Worm (Caenorhabditis elegans) whole organism, L1 larva: ENCODE results near the gene C56E6.2.

Source experiments
- ceh-8 ChIP-seq: fragments of 200-800 bp; sonication (Bioruptor generic); optimal IDR thresholded peaks from 2 replicates; lab custom pipeline; 2018; ENCODE audit warnings: mild to moderate bottlenecking, missing genetic modification characterization, moderate library complexity, missing compliant biosample characterization
- elt-3 ChIP-seq, 6 experiments: fragments of 150-350 bp in 1 of 6; sonication (generic microtip); optimal IDR thresholded peaks; 2 replicates each; lab custom pipeline; 2017 to 2018; ENCODE audit warnings: missing biosample characterization in 6 of 6, missing genetic modification characterization in 6 of 6, inconsistent platforms in 1 of 6
- lin-13 ChIP-seq: fragments of 150-350 bp; optimal IDR thresholded peaks from 2 replicates; lab custom pipeline; 2014; ENCODE audit warnings: missing biosample characterization, missing genetic modification reagents, missing genetic modification characterization
- mdl-1 ChIP-seq, 2 experiments: fragments of 150-350 bp; optimal IDR thresholded peaks; 2 replicates each; lab custom pipeline; 2014 to 2017; ENCODE audit warnings: missing biosample characterization in 2 of 2, missing genetic modification characterization in 2 of 2, inconsistent platforms in 1 of 2
- mef-2 ChIP-seq: fragments of 150-350 bp; optimal IDR thresholded peaks from 2 replicates; lab custom pipeline; 2014; ENCODE audit warnings: missing biosample characterization, missing genetic modification characterization
- nhr-12 ChIP-seq: sonication (generic microtip); optimal IDR thresholded peaks from 2 replicates; lab custom pipeline; 2017; ENCODE audit warnings: missing biosample characterization, missing genetic modification characterization
- pax-3 ChIP-seq: fragments of 200-800 bp; sonication (Bioruptor generic); optimal IDR thresholded peaks from 2 replicates; lab custom pipeline; 2018; ENCODE audit warnings: mild to moderate bottlenecking, missing genetic modification characterization, moderate library complexity, missing compliant biosample characterization
- skn-1 ChIP-seq: fragments of 150-350 bp; optimal IDR thresholded peaks from 2 replicates; lab custom pipeline; 2014; ENCODE audit warnings: missing biosample characterization, missing genetic modification characterization
- snpc-4 ChIP-seq: fragments of 150-350 bp; optimal IDR thresholded peaks from 2 replicates; lab custom pipeline; 2014; ENCODE audit warnings: missing biosample characterization, missing genetic modification characterization
- tbx-2 ChIP-seq: sonication (generic microtip); optimal IDR thresholded peaks from 2 replicates; lab custom pipeline; 2016; ENCODE audit warnings: missing genetic modification characterization, missing compliant biosample characterization

- TF ChIP-seq skn-1 (tag; lab: Kevin White, UChicago) (no peak), lin-13 (GFP tag; lab: Kevin White, UChicago) (no peak), snpc-4 (tag; lab: Kevin White, UChicago) (no peak), elt-3 (tag; optimal IDR thresholded peaks at IDR 0.05; lab: Kevin White, UChicago) (no peak), mdl-1 (tag; optimal IDR thresholded peaks at IDR 0.05; lab: Kevin White, UChicago) (no peak), ceh-8 (GFP tag; lab: Kevin White, UChicago) (no peak), tbx-2 (tag; lab: Kevin White, UChicago) (no peak), pax-3 (tag; lab: Kevin White, UChicago) (no peak), mef-2 (tag; lab: Kevin White, UChicago) (no peak), nhr-12 (tag; lab: Kevin White, UChicago) (no peak)
Observed at ce11 chrII:6516276-6516675, 8.5 kb upstream of the C56E6.2 start, which contains the start of gene C56E6.7.
